Fruit fly (Drosophila melanogaster): ENCODE results near the gene CG34174.

The CG34174 gene

dm6 chr2L:2166958-2167707, 46.9 kb upstream of the CG34174 start:
- TF ChIP-seq CG15336 (GFP tag; IDR thresholded peaks at IDR 0.05) (peak; percentile 16; the same call in 1 of the 2 replicates), salr (GFP tag; optimal IDR thresholded peaks at IDR 0.05) (peak; percentile 3 to 15), CG3919 (GFP tag; optimal IDR thresholded peaks at IDR 0.05) (peak; percentile 17), Sox14 (GFP tag; optimal IDR thresholded peaks at IDR 0.05) (peak; percentile 26), CG10631 (GFP tag; optimal IDR thresholded peaks at IDR 0.05) (peak; percentile 28), Eip75B (GFP tag; optimal IDR thresholded peaks at IDR 0.05) (no peak), CG6163 (GFP tag; IDR thresholded peaks at IDR 0.05) (0 out of 3 replicates have a peak, but pooled peaks have one; percentile 7), CG6792 (GFP tag; optimal IDR thresholded peaks at IDR 0.05) (no peak), CG6808 (GFP tag; optimal IDR thresholded peaks at IDR 0.05) (peak; percentile 12), CG32006 (GFP tag; optimal IDR thresholded peaks at IDR 0.05) (peak; percentile 10), Eip78C (GFP tag) (peak; percentile 49), CG3032 (tag; optimal IDR thresholded peaks at IDR 0.05) (peak; percentile 17), Ets96B (tag; optimal IDR thresholded peaks at IDR 0.05) (peak; percentile 2), dsx (GFP tag; optimal IDR thresholded peaks at IDR 0.05; ENCODE audit: poor library complexity, severe bottlenecking) (no peak), achi (GFP tag; optimal IDR thresholded peaks at IDR 0.05) (peak; percentile 6), CG16779 (tag; optimal IDR thresholded peaks at IDR 0.05) (no peak), net (GFP tag; optimal IDR thresholded peaks at IDR 0.05) (peak; percentile 14), eg (GFP tag; IDR thresholded peaks at IDR 0.05) (0 out of 3 replicates have a peak, but pooled peaks have one; percentile 40)

DNA sequence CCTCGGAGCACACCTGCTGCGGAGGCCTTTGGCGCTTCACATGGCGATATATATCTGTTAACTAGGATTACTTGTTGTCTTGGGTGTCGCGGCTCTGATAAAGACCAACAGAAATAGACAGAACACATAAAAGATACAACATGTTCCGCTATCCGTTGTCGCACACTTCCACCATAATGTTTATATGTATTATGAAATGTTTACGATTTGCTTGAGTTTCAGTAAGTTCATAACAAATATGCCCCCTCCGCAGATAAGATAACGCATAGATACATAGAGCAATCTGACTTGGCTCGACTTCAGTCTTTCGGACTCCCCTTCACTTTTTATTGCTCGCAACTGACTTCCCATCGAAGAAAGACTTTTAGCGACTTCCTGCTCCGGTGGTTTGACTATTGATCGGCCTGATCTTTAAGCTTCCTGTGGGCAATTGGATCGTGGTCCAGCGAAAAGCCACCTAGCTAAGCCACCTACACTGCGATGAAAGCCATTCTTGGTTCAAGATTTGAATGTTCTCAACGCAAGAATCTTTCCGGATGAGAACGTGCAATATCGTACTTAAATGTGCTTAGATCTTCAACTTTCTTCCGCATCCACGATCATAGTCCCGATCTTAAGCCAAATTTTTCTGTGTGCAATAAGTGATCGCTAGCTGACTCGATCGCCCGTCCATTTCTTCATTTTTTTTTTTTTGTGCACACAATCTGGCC, 45.7 kb upstream of the CG34174 start:
- TF ChIP-seq Sox15 (GFP tag; optimal IDR thresholded peaks at IDR 0.05), result no peak
- peak; percentile 48 for TF ChIP-seq CG6808 (GFP tag; optimal IDR thresholded peaks at IDR 0.05)
- TF ChIP-seq lz (GFP tag; optimal IDR thresholded peaks at IDR 0.05), result peak; percentile 4
- no peak for TF ChIP-seq CG6854 (GFP tag; optimal IDR thresholded peaks at IDR 0.05)
- peak; percentile 70 for TF ChIP-seq CG11294 (GFP tag; IDR thresholded peaks at IDR 0.05)
- peak; percentile 4 for TF ChIP-seq CG8632 (GFP tag; optimal IDR thresholded peaks at IDR 0.05)
- TF ChIP-seq Ets96B (tag; optimal IDR thresholded peaks at IDR 0.05), result peak; percentile 75
- peak; percentile 88 for TF ChIP-seq CG32006 (GFP tag; optimal IDR thresholded peaks at IDR 0.05)
- peak; percentile 13 for TF ChIP-seq CG34406 (GFP tag; optimal IDR thresholded peaks at IDR 0.05)
- peak; percentile 81 for TF ChIP-seq eg (GFP tag; IDR thresholded peaks at IDR 0.05)
- no peak for TF ChIP-seq CG6792 (GFP tag; optimal IDR thresholded peaks at IDR 0.05)
- peak; percentile 59 for TF ChIP-seq spab (GFP tag; optimal IDR thresholded peaks at IDR 0.05)
- peak; percentile 30 for TF ChIP-seq CG11762 (GFP tag; optimal IDR thresholded peaks at IDR 0.05; ENCODE audit: insufficient read depth)
- peak; percentile 79 for TF ChIP-seq CG4318 (GFP tag; optimal IDR thresholded peaks at IDR 0.05)
- TF ChIP-seq Smox (GFP tag; optimal IDR thresholded peaks at IDR 0.05), result no peak
- TF ChIP-seq CG31627 (GFP tag; optimal IDR thresholded peaks at IDR 0.05), result no peak
- TF ChIP-seq dac (GFP tag; optimal IDR thresholded peaks at IDR 0.05), result no peak
- no peak for TF ChIP-seq CG9139 (GFP tag; optimal IDR thresholded peaks at IDR 0.05)
- TF ChIP-seq Eip75B (GFP tag; optimal IDR thresholded peaks at IDR 0.05), result peak; percentile 60
- TF ChIP-seq CG8119 (GFP tag; IDR thresholded peaks at IDR 0.05), result peak; percentile 47; the same call in 2 of the 3 replicates
- TF ChIP-seq Hr4 (GFP tag; optimal IDR thresholded peaks at IDR 0.05), result peak; percentile 63
- TF ChIP-seq Sox14 (GFP tag; optimal IDR thresholded peaks at IDR 0.05), result peak; percentile 61
- TF ChIP-seq fd85E (GFP tag; optimal IDR thresholded peaks at IDR 0.05), result no peak
- peak; percentile 81 for TF ChIP-seq CG3919 (GFP tag; optimal IDR thresholded peaks at IDR 0.05)
- TF ChIP-seq CG6163 (GFP tag; IDR thresholded peaks at IDR 0.05), result peak; percentile 90
- TF ChIP-seq CG10631 (GFP tag; optimal IDR thresholded peaks at IDR 0.05), result peak; percentile 80
- peak; percentile 43 for TF ChIP-seq dsx (GFP tag; optimal IDR thresholded peaks at IDR 0.05; ENCODE audit: poor library complexity, severe bottlenecking)
- no peak for TF ChIP-seq cyc (GFP tag; optimal IDR thresholded peaks at IDR 0.05)
- TF ChIP-seq fkh (GFP tag; optimal IDR thresholded peaks at IDR 0.05), result peak; percentile 93
- TF ChIP-seq Hr38 (GFP tag; optimal IDR thresholded peaks at IDR 0.05), result no peak
- peak; percentile 47 for TF ChIP-seq svp (GFP tag)
- peak; percentile 60 for TF ChIP-seq acj6 (GFP tag; optimal IDR thresholded peaks at IDR 0.05)
- TF ChIP-seq Hr39 (GFP tag; optimal IDR thresholded peaks at IDR 0.05), result no peak
- TF ChIP-seq CG1621 (tag; optimal IDR thresholded peaks at IDR 0.05), result peak; percentile 53
- peak; percentile 49 for TF ChIP-seq CG7368 (GFP tag; optimal IDR thresholded peaks at IDR 0.05)
- peak; percentile 83 for TF ChIP-seq Eip78C (GFP tag)
- TF ChIP-seq Sox102F (GFP tag; optimal IDR thresholded peaks at IDR 0.05), result no peak
- peak; percentile 66 for TF ChIP-seq CG3032 (tag; optimal IDR thresholded peaks at IDR 0.05)
- peak in 1 of 2 experiments; percentile 23 for TF ChIP-seq ss (GFP tag; optimal IDR thresholded peaks at IDR 0.05)
- no peak for TF ChIP-seq Blimp-1 (GFP tag; optimal IDR thresholded peaks at IDR 0.05)

Data from whole organism, prepupa.